Worm (Caenorhabditis elegans): ENCODE results near the gene F31F4.1.
"Not testable (repeated sequence)": the region's sequence is repeated elsewhere in the genome, so short reads cannot be mapped to it uniquely, and the experiment has no call there.

DNA sequence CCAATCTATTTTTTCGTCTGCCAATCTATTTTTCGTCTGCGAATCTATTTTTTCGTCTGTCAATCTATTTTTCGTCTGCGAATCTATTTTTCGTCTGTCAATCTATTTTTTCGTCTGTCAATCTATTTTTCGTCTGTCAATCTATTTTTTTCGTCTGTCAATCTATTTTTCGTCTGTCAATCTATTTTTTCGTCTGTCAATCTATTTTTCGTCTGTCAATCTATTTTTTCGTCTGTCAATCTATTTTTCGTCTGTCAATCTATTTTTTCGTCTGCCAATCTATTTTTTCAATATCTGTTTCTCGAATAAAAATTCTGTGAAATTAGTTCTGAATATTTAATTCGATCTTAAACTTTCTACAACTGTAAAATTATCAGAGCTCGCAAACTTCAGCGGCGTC, 25.7 kb upstream of the F31F4.1 start:
- TF ChIP-seq nhr-28 (tag; optimal IDR thresholded peaks at IDR 0.05); lin-39 (tag; optimal IDR thresholded peaks at IDR 0.05); nhr-11 (tag; optimal IDR thresholded peaks at IDR 0.05); skn-1 (tag; optimal IDR thresholded peaks at IDR 0.05); fkh-10 (GFP tag; optimal IDR thresholded peaks at IDR 0.05); aha-1 (tag); R02D3.7 (tag; optimal IDR thresholded peaks at IDR 0.05); ztf-11 (tag; optimal IDR thresholded peaks at IDR 0.05): not testable (repeated sequence)
